Fruit fly (Drosophila melanogaster) S2 (cell line): ENCODE measurements around the gene CG34174.

Experiments used
- CG8478 ChIP-seq: fragments of >200 bp; optimal IDR thresholded peaks from 2 replicates; lab custom pipeline; 2018
- CTCF ChIP-seq, 2 experiments: fragments of >200 bp; optimal IDR thresholded peaks; 2 replicates each; lab custom pipeline; 2018

- no peak for TF ChIP-seq CG8478
- TF ChIP-seq CTCF (optimal IDR thresholded peaks at IDR 0.05; lab: Kevin White, UChicago): no peak
Measured at dm6 chr2L:2252745-2253144, 38.7 kb downstream of the CG34174 start, which contains the start of gene CG17234.
